Worm (Caenorhabditis elegans) whole organism, late embryonic: ENCODE measurements around the gene endu-2.

ENCODE experiments used
- C38D4.7 ChIP-seq: fragments of 200-800 bp; sonication (Bioruptor generic); optimal IDR thresholded peaks from 2 replicates; lab custom pipeline; 2018; ENCODE audit warnings: mild to moderate bottlenecking, missing genetic modification characterization, moderate library complexity, missing compliant biosample characterization
- F13H6.1 ChIP-seq: sonication (generic microtip); optimal IDR thresholded peaks from 2 replicates; lab custom pipeline; 2016; ENCODE audit warnings: missing genetic modification characterization, missing compliant biosample characterization
- K02D7.2 ChIP-seq: sonication (generic microtip); optimal IDR thresholded peaks from 2 replicates; lab custom pipeline; 2017; ENCODE audit warnings: mild to moderate bottlenecking, missing genetic modification characterization, missing compliant biosample characterization
- K09A11.1 ChIP-seq: sonication (generic microtip); optimal IDR thresholded peaks from 2 replicates; lab custom pipeline; 2017; ENCODE audit warnings: antibody characterized with exemption, mild to moderate bottlenecking, missing genetic modification characterization, missing compliant biosample characterization; ENCODE audit not compliant: insufficient read depth
- ceh-14 ChIP-seq: sonication (generic microtip); optimal IDR thresholded peaks from 2 replicates; lab custom pipeline; 2016; ENCODE audit warnings: missing genotype, missing genetic modification characterization, missing compliant biosample characterization
- ceh-18 ChIP-seq: sonication (generic microtip); optimal IDR thresholded peaks from 2 replicates; lab custom pipeline; 2016; ENCODE audit warnings: missing genetic modification characterization, missing compliant biosample characterization
- ceh-19 ChIP-seq: fragments of 200-800 bp; sonication (Bioruptor generic); optimal IDR thresholded peaks from 2 replicates; lab custom pipeline; 2018; ENCODE audit warnings: mild to moderate bottlenecking, missing genetic modification characterization, missing compliant biosample characterization
- ceh-22 ChIP-seq: sonication (generic microtip); optimal IDR thresholded peaks from 2 replicates; lab custom pipeline; 2017; ENCODE audit warnings: missing biosample characterization, missing genetic modification characterization
- ceh-24 ChIP-seq: sonication (generic microtip); optimal IDR thresholded peaks from 2 replicates; lab custom pipeline; 2016; ENCODE audit warnings: mild to moderate bottlenecking, missing genetic modification characterization, missing compliant biosample characterization
- ceh-30 ChIP-seq: fragments of 150-350 bp; optimal IDR thresholded peaks from 2 replicates; lab custom pipeline; 2014; ENCODE audit warnings: missing biosample characterization, missing genetic modification characterization
- ceh-31 ChIP-seq: sonication (generic microtip); optimal IDR thresholded peaks from 2 replicates; lab custom pipeline; 2016; ENCODE audit warnings: missing genetic modification characterization, missing compliant biosample characterization
- ceh-34 ChIP-seq: sonication (generic microtip); optimal IDR thresholded peaks from 2 replicates; lab custom pipeline; 2016; ENCODE audit warnings: mild to moderate bottlenecking, missing genetic modification characterization, missing compliant biosample characterization
- ceh-48 ChIP-seq: sonication (generic microtip); optimal IDR thresholded peaks from 2 replicates; lab custom pipeline; 2016; ENCODE audit warnings: missing genetic modification characterization, inconsistent platforms, missing compliant biosample characterization
- ceh-6 ChIP-seq: fragments of 200-800 bp; sonication (Bioruptor generic); optimal IDR thresholded peaks from 2 replicates; lab custom pipeline; 2018; ENCODE audit warnings: mild to moderate bottlenecking, missing genetic modification characterization, missing compliant biosample characterization
- ceh-9 ChIP-seq: sonication (generic microtip); optimal IDR thresholded peaks from 2 replicates; lab custom pipeline; 2016; ENCODE audit warnings: mild to moderate bottlenecking, missing genetic modification characterization, inconsistent platforms, missing compliant biosample characterization
- dve-1 ChIP-seq: sonication (generic microtip); optimal IDR thresholded peaks from 2 replicates; lab custom pipeline; 2017; ENCODE audit warnings: antibody characterized with exemption, mild to moderate bottlenecking, missing genetic modification characterization, missing compliant biosample characterization
- elt-2 ChIP-seq: sonication (generic microtip); optimal IDR thresholded peaks from 2 replicates; lab custom pipeline; 2016; ENCODE audit warnings: missing genetic modification reagents, missing genetic modification characterization, missing compliant biosample characterization
- elt-4 ChIP-seq: sonication (generic microtip); optimal IDR thresholded peaks from 2 replicates; lab custom pipeline; 2016; ENCODE audit warnings: missing genetic modification characterization, missing compliant biosample characterization
- hlh-13 ChIP-seq: fragments of 200-800 bp; sonication (Bioruptor generic); optimal IDR thresholded peaks from 2 replicates; lab custom pipeline; 2018; ENCODE audit warnings: mild to moderate bottlenecking, missing genetic modification characterization, missing compliant biosample characterization
- hlh-30 ChIP-seq: sonication (generic microtip); optimal IDR thresholded peaks from 2 replicates; lab custom pipeline; 2017; ENCODE audit warnings: antibody characterized with exemption, missing genetic modification characterization, missing compliant biosample characterization; ENCODE audit not compliant: insufficient read depth
- hlh-6 ChIP-seq: sonication (generic microtip); optimal IDR thresholded peaks from 2 replicates; lab custom pipeline; 2016; ENCODE audit warnings: missing genotype, missing genetic modification characterization, missing compliant biosample characterization
- lim-6 ChIP-seq: sonication (generic microtip); optimal IDR thresholded peaks from 2 replicates; lab custom pipeline; 2016; ENCODE audit warnings: missing genetic modification characterization, missing compliant biosample characterization
- lin-11 ChIP-seq: fragments of 200-800 bp; sonication (Bioruptor generic); optimal IDR thresholded peaks from 2 replicates; lab custom pipeline; 2018; ENCODE audit warnings: mild to moderate bottlenecking, missing genetic modification characterization, missing compliant biosample characterization
- nfya-1 ChIP-seq: sonication (generic microtip); optimal IDR thresholded peaks from 2 replicates; lab custom pipeline; 2017; ENCODE audit warnings: missing genetic modification characterization, mild to moderate bottlenecking, missing compliant biosample characterization, antibody characterized with exemption, moderate library complexity
- nhr-11 ChIP-seq: fragments of 150-350 bp; optimal IDR thresholded peaks from 2 replicates; lab custom pipeline; 2014; ENCODE audit warnings: missing biosample characterization, missing genetic modification characterization
- npax-4 ChIP-seq: sonication (generic microtip); optimal IDR thresholded peaks from 2 replicates; lab custom pipeline; 2016; ENCODE audit warnings: missing genetic modification characterization, missing compliant biosample characterization
- odd-2 ChIP-seq: sonication (generic microtip); optimal IDR thresholded peaks from 2 replicates; lab custom pipeline; 2017; ENCODE audit warnings: antibody characterized with exemption, mild to moderate bottlenecking, missing genetic modification characterization, missing compliant biosample characterization
- pag-3 ChIP-seq: sonication (generic microtip); optimal IDR thresholded peaks from 2 replicates; lab custom pipeline; 2016; ENCODE audit warnings: missing compliant biosample characterization, missing genetic modification characterization, borderline replicate concordance
- pat-9 ChIP-seq: fragments of 200-800 bp; sonication (Bioruptor generic); optimal IDR thresholded peaks from 2 replicates; lab custom pipeline; 2018; ENCODE audit warnings: mild to moderate bottlenecking, missing genetic modification characterization, moderate library complexity, missing compliant biosample characterization
- pax-1 ChIP-seq: fragments of 150-350 bp; optimal IDR thresholded peaks from 2 replicates; lab custom pipeline; 2014; ENCODE audit warnings: missing biosample characterization, missing genetic modification characterization
- sdc-2 ChIP-seq: sonication (generic microtip); optimal IDR thresholded peaks from 2 replicates; lab custom pipeline; 2016; ENCODE audit warnings: missing genotype, missing genetic modification characterization, missing compliant biosample characterization
- sox-2 ChIP-seq: fragments of 200-800 bp; sonication (Bioruptor generic); IDR thresholded peaks from 2 replicates; pipeline ENCODE4 v1.3.6; 2022; ENCODE audit warnings: missing genetic modification reagents, missing genetic modification characterization, missing compliant biosample characterization
- sox-4 ChIP-seq: sonication (generic microtip); optimal IDR thresholded peaks from 2 replicates; lab custom pipeline; 2017; ENCODE audit warnings: mild to moderate bottlenecking, missing genetic modification characterization, inconsistent platforms, missing compliant biosample characterization
- syd-9 ChIP-seq: sonication (generic microtip); optimal IDR thresholded peaks from 2 replicates; lab custom pipeline; 2016; ENCODE audit warnings: mild to moderate bottlenecking, missing genetic modification characterization, moderate library complexity, missing compliant biosample characterization
- tbx-2 ChIP-seq: sonication (generic microtip); optimal IDR thresholded peaks from 2 replicates; lab custom pipeline; 2016; ENCODE audit warnings: missing genetic modification characterization, missing compliant biosample characterization
- unc-3 ChIP-seq, 2 experiments: fragments of 200-800 bp in 1 of 2; sonication (Bioruptor generic) in 1 of 2; sonication (generic microtip) in 1 of 2; conservative IDR thresholded peaks in 1 of 2; optimal IDR thresholded peaks in 1 of 2; 2 replicates each; pipeline versions ENCODE4 v1.3.6 to Lab custom; 2016 to 2022; ENCODE audit warnings: missing compliant biosample characterization in 2 of 2, missing genetic modification characterization in 2 of 2, missing genetic modification reagents in 1 of 2

The endu-2 gene

DNA sequence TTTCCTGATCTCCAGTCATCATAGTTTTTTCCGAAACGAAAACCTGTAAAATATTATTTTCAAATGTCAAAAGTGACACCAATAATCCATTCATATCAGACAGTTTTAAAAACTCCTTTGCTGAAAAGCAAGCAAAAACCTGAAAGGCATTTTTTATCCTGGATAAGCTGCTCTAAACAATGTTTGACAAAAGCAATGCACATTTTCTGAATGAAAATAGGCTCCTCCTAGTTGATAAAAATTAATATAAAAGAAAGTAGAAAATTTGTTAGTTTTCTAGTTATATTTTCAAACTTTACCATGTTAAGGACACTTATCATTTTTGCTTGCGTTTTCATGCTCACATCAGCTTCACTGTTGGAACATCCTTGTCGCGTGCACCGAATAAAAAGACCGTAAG, 22.7 kb upstream of the endu-2 start, which contains the start of gene K02A6.1:
K02A6.1 (plus strand) TSS at position 301 of the 400 bp plus-strand sequence.
- TF ChIP-seq K02D7.2 (tag; lab: Kevin White, UChicago): no peak
- TF ChIP-seq ceh-18 (tag; lab: Kevin White, UChicago): no peak
- TF ChIP-seq F13H6.1 (tag; lab: Kevin White, UChicago): no peak
- TF ChIP-seq ceh-24: no peak
- no peak for TF ChIP-seq ceh-9 (tag; lab: Kevin White, UChicago)
- TF ChIP-seq nhr-11 (tag; lab: Kevin White, UChicago): no peak
- no peak for TF ChIP-seq hlh-6 (tag; lab: Kevin White, UChicago)
- TF ChIP-seq pag-3: no peak
- TF ChIP-seq hlh-13 (GFP tag; lab: Kevin White, UChicago): no peak
- TF ChIP-seq pat-9 (tag; lab: Kevin White, UChicago): no peak
- TF ChIP-seq, all 69 proteins: peak for 0

DNA sequence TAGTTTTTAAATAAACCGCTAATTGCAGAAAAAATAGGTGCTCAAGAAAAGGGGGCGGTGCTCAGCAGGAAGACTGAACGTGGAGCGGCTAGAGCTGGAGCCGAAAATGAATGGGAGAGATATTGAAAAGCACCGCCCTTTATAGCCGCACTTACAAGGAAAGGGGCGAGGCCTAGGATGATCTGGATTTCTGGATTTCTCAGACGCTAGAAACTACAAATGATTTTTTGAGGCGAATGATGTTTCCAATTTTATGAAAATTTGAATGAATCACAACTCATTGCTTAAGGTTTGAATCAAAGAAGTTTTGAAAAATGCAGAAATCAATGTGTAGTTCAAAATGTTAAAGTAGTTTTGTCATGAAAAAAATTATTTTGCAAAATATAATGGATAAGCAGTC, 17.2 kb upstream of the endu-2 start, which contains the start of gene K02A6.2:
K02A6.2 (minus strand) TSS at position 101 of the 400 bp plus-strand sequence.
- TF ChIP-seq nfya-1 (tag; lab: Kevin White, UChicago) (no peak), ceh-6 (GFP tag; lab: Kevin White, UChicago) (no peak), ceh-30 (tag; lab: Kevin White, UChicago) (no peak), sox-4 (tag; lab: Kevin White, UChicago) (no peak), ceh-34 (no peak), ceh-14 (tag; lab: Kevin White, UChicago) (no peak), dve-1 (no peak), elt-4 (tag; lab: Kevin White, UChicago) (no peak), hlh-6 (tag; lab: Kevin White, UChicago) (no peak), sox-2 (no peak), lim-6 (tag; lab: Kevin White, UChicago) (no peak), C38D4.7 (GFP tag; lab: Kevin White, UChicago) (no peak), lin-11 (no peak), nhr-11 (tag; lab: Kevin White, UChicago) (no peak), pax-1 (tag; lab: Kevin White, UChicago) (no peak), K09A11.1 (no peak), pag-3 (no peak), ceh-31 (tag; lab: Kevin White, UChicago) (no peak)

DNA sequence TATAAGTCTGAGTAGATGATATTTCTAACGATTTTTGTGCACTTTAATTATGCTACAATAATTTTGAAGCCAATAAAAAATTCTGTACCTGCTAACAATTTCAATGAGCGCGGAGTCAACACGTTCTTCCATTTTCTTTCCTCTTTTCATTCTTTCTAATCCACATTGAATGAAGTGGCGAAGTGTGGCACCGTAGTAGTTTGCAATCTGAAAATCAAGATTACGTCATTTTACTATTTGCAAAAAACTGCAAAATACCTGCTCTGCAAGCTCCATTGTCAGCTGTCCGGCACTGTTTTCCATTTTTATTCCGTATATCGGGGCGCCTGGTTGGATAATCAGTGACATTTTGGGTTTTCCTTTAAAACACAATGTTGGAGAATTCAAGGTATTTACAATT, 12.9 kb upstream of the endu-2 start:
- no peak for TF ChIP-seq npax-4
- no peak for TF ChIP-seq unc-3 (GFP tag; conservative IDR thresholded peaks at IDR 0.05; lab: Robert Waterston, UW)
- no peak for TF ChIP-seq unc-3 (tag; optimal IDR thresholded peaks at IDR 0.05; lab: Kevin White, UChicago)
- no peak for TF ChIP-seq sdc-2 (tag; lab: Kevin White, UChicago)
- no peak for TF ChIP-seq sox-2
- no peak for TF ChIP-seq elt-2
- no peak for TF ChIP-seq ceh-14 (tag; lab: Kevin White, UChicago)
- no peak for TF ChIP-seq ceh-24
- TF ChIP-seq sox-4 (tag; lab: Kevin White, UChicago): no peak
- TF ChIP-seq tbx-2: no peak
- TF ChIP-seq hlh-30 (tag; lab: Kevin White, UChicago): no peak
- TF ChIP-seq odd-2: no peak
- TF ChIP-seq ceh-48: no peak
- no peak for TF ChIP-seq K09A11.1
- TF ChIP-seq ceh-22 (tag; lab: Kevin White, UChicago): no peak
- TF ChIP-seq, all 69 proteins: peak for 0

DNA sequence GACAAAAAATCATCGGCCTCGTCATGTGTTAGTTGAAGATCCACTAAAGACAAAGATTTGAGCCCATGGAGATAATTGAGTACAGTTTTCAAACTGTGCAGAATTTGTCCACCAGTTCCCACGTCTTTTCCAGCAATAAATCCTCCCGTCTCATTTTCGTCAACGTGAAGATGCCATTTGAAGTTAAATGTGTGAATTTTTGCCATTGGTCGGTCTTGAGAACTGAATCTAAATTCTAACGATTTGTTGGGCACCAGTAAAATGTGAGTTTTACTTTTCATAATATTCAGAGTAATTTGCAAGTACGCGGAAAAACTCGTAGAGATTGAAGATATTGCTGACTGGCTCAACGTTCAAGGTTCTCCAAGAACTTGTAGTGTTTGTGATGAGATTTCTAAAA, 11.5 kb upstream of the endu-2 start:
- TF ChIP-seq K02D7.2 (tag; lab: Kevin White, UChicago) (no peak), ceh-9 (tag; lab: Kevin White, UChicago) (no peak), syd-9 (tag; lab: Kevin White, UChicago) (no peak), ceh-19 (GFP tag; lab: Kevin White, UChicago) (no peak), npax-4 (no peak)
- TF ChIP-seq, all 69 proteins: peak for 0
